Worm (Caenorhabditis elegans): ENCODE measurements around the gene fnta-1.

fnta-1 gene

DNA sequence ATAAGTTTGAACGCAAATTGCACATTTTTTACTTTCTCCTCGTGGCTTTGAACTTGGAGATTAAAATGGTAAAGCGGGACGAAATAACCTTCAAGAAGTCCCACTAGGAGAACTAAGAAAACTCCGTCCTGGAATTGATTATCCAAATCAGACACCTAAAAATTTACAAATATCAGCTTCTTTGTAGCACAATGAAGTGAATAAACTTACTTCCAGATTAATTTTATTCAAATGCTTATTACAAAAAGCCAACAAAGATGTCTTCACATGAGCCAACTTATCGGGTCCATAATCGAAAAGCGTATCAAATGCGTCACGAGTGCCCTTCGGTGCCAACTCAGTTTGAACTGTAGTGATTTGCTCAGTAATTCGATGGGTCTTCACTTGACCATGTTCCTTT, 22.4 kb upstream of the fnta-1 start:
- no peak for TF ChIP-seq dmd-4 (tag; optimal IDR thresholded peaks at IDR 0.05)

DNA sequence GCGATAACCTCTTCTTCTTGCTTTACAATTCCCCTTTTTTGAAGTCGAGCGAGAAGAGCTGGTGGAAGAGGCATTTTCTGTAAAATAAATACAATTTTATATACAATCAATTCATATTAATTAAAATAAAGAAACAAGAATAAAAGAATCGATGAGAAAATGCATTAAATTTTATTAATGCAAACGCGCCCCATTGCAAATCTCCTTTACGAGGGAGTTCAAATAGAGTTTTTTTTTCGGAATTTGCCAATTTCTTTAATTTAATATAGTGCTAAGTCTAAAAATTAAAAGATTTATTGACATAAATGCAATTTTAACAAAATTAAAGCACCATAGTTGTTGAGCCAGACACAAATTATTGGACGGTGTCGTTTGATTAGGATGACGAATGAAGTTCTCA, 21.5 kb upstream of the fnta-1 start, which contains the start of gene pqbp-1.1:
Gene pqbp-1.1, minus strand, starts transcription at position 77 of the 400 bp plus-strand sequence.
- TF ChIP-seq lsy-2 (tag; optimal IDR thresholded peaks at IDR 0.05) (peak; percentile 31 to 77), nhr-129 (tag; optimal IDR thresholded peaks at IDR 0.05) (peak; percentile 11), nhr-11 (tag; optimal IDR thresholded peaks at IDR 0.05) (no peak), mbf-1 (tag; optimal IDR thresholded peaks at IDR 0.05) (no peak), sem-4 (tag; optimal IDR thresholded peaks at IDR 0.05) (peak; percentile 17), nhr-21 (tag; optimal IDR thresholded peaks at IDR 0.05) (peak; percentile 67), unc-55 (GFP tag; optimal IDR thresholded peaks at IDR 0.05) (peak; percentile 93), lin-11 (tag; optimal IDR thresholded peaks at IDR 0.05) (no peak), unc-62 (GFP tag; optimal IDR thresholded peaks at IDR 0.05) (no peak), lin-13 (GFP tag; optimal IDR thresholded peaks at IDR 0.05) (peak; percentile 66), ztf-1 (GFP tag; conservative IDR thresholded peaks at IDR 0.05) (no peak), F13H6.1 (tag; optimal IDR thresholded peaks at IDR 0.05) (no peak), sma-9 (GFP tag; optimal IDR thresholded peaks at IDR 0.05) (peak; percentile 37), sma-9 (tag; optimal IDR thresholded peaks at IDR 0.05) (no peak), fos-1 (tag; optimal IDR thresholded peaks at IDR 0.05) (peak; percentile 9), ceh-16 (tag; optimal IDR thresholded peaks at IDR 0.05) (no peak), sma-3 (GFP tag; optimal IDR thresholded peaks at IDR 0.05) (peak; percentile 57), crh-2 (tag; optimal IDR thresholded peaks at IDR 0.05) (peak; percentile 66), nhr-25 (tag; optimal IDR thresholded peaks at IDR 0.05) (peak; percentile 69), ama-1 (optimal IDR thresholded peaks at IDR 0.05) (no peak), gmeb-1 (tag; optimal IDR thresholded peaks at IDR 0.05) (peak; percentile 95), mab-5 (tag; optimal IDR thresholded peaks at IDR 0.05) (peak; percentile 37), C34F6.9 (tag; optimal IDR thresholded peaks at IDR 0.05) (peak; percentile 79), peb-1 (tag; optimal IDR thresholded peaks at IDR 0.05) (no peak), ZK546.5 (tag; optimal IDR thresholded peaks at IDR 0.05) (no peak), nhr-10 (tag; optimal IDR thresholded peaks at IDR 0.05) (no peak), egl-27 (tag; optimal IDR thresholded peaks at IDR 0.05) (no peak), nhr-77 (tag; optimal IDR thresholded peaks at IDR 0.05) (no peak), blmp-1 (tag; optimal IDR thresholded peaks at IDR 0.05; ENCODE audit: insufficient read depth) (peak; percentile 49)

DNA sequence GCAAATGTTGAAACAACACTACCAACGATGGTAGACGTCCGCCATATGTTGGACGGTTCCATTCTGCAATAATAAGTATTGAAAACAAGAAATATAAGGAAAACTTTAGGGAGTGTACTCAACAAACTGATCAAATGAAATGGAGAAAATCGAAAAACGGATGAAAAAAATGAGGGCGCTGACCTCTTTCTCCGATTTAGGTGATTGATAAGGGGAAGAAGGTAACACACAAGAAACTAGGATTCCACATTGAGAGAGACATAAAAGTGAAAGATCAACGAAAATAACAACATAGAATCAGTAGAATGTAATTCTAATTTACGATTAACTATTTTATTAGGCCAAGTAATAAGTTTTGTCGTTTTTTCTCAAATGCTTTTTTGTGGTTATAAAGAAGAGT, 19.0 kb upstream of the fnta-1 start, which contains the start of gene dpy-9:
Gene dpy-9, minus strand, starts transcription at position 63 of the 400 bp plus-strand sequence.
- TF ChIP-seq blmp-1 (tag; optimal IDR thresholded peaks at IDR 0.05; ENCODE audit: insufficient read depth) (peak; percentile 18), nhr-23 (tag; optimal IDR thresholded peaks at IDR 0.05) (no peak)

DNA sequence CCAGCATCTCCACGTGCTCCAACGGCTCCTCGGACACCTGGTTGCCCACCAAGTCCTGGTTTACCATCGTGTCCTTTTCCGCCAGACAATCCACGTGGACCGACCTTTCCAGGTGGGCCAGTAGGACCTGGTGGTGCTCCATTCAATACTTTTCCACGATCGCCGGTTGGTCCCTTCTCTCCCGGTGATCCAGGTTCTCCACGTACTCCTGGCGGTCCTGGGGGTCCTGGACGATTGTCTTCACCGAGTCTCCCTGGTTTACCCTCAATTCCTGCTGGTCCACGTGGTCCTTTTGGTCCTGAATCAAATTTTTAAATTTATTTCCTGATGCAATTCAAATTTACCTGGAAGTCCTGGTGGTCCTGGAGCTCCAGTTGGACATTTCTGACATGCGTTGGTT, 18.3 kb upstream of the fnta-1 start:
- no peak for TF ChIP-seq R02D3.7 (tag; optimal IDR thresholded peaks at IDR 0.05)
- no peak for TF ChIP-seq skn-1 (tag; optimal IDR thresholded peaks at IDR 0.05)
- no peak for TF ChIP-seq elt-1 (tag; optimal IDR thresholded peaks at IDR 0.05)
- TF ChIP-seq nhr-11 (tag; optimal IDR thresholded peaks at IDR 0.05), result no peak
- TF ChIP-seq sma-3 (GFP tag; optimal IDR thresholded peaks at IDR 0.05), result no peak
- TF ChIP-seq nhr-129 (tag; optimal IDR thresholded peaks at IDR 0.05), result no peak
- TF ChIP-seq lsy-2 (tag; optimal IDR thresholded peaks at IDR 0.05), result no peak
- no peak for TF ChIP-seq mab-5 (tag; optimal IDR thresholded peaks at IDR 0.05)

DNA sequence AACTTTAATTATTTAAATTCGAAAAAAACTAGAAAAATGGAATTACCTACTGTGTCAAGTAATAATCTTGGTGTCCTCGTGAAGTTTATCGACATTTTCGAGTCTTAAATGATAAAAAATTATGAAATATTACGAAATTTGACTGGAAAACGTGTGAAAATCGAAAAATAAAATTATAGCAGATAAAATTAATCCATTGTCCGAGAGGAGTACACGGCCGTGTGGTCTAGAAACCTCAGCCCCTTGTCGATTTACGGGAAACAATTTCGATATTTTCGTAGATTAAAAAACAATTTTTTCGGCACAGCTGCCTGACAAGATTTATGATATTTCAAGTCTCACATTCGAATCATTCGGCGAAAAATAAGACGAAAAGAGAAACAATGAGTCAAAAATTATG, 17.0 kb upstream of the fnta-1 start, which contains the start of gene R02D3.8:
Gene R02D3.8, minus strand, starts transcription at position 109 of the 400 bp plus-strand sequence.
- peak; percentile 50 for TF ChIP-seq unc-55 (GFP tag; optimal IDR thresholded peaks at IDR 0.05)
- TF ChIP-seq nhr-129 (tag; optimal IDR thresholded peaks at IDR 0.05), result no peak
- TF ChIP-seq unc-39 (tag; optimal IDR thresholded peaks at IDR 0.05), result no peak
- peak; percentile 46 for TF ChIP-seq nhr-25 (tag; optimal IDR thresholded peaks at IDR 0.05)
- TF ChIP-seq gmeb-1 (tag; optimal IDR thresholded peaks at IDR 0.05), result peak; percentile 24
- TF ChIP-seq crh-2 (tag; optimal IDR thresholded peaks at IDR 0.05), result peak; percentile 22
- TF ChIP-seq R02D3.7 (tag; optimal IDR thresholded peaks at IDR 0.05), result no peak
- TF ChIP-seq sma-9 (GFP tag; optimal IDR thresholded peaks at IDR 0.05), result peak; percentile 62
- no peak for TF ChIP-seq sma-9 (tag; optimal IDR thresholded peaks at IDR 0.05)
- TF ChIP-seq lin-11 (tag; optimal IDR thresholded peaks at IDR 0.05), result no peak
- peak; percentile 45 for TF ChIP-seq C34F6.9 (tag; optimal IDR thresholded peaks at IDR 0.05)
- peak; percentile 10 for TF ChIP-seq lin-13 (GFP tag; optimal IDR thresholded peaks at IDR 0.05)
- TF ChIP-seq nhr-21 (tag; optimal IDR thresholded peaks at IDR 0.05), result peak; percentile 19
- peak in 1 of 2 experiments; percentile 70 for TF ChIP-seq lsy-2 (tag; optimal IDR thresholded peaks at IDR 0.05)
- TF ChIP-seq sma-3 (GFP tag; optimal IDR thresholded peaks at IDR 0.05), result peak; percentile 44
- no peak for TF ChIP-seq skn-1 (tag; optimal IDR thresholded peaks at IDR 0.05)
- TF ChIP-seq alr-1 (tag; optimal IDR thresholded peaks at IDR 0.05), result no peak
- no peak for TF ChIP-seq nhr-10 (tag; optimal IDR thresholded peaks at IDR 0.05)
- TF ChIP-seq mbf-1 (tag; optimal IDR thresholded peaks at IDR 0.05), result no peak
